Worm (Caenorhabditis elegans) whole organism, young adult: ENCODE results near the gene crn-4.

Source experiments
- ceh-27 ChIP-seq: fragments of 200-800 bp; sonication (Bioruptor generic); optimal IDR thresholded peaks from 2 replicates; lab custom pipeline; 2018; ENCODE audit warnings: mild to moderate bottlenecking, missing genetic modification characterization, moderate library complexity, missing compliant biosample characterization
- dpl-1 ChIP-seq: fragments of 150-350 bp; optimal IDR thresholded peaks from 2 replicates; lab custom pipeline; 2014; ENCODE audit warnings: missing biosample characterization, missing genetic modification reagents, missing genetic modification characterization
- him-1 ChIP-seq: sonication (generic microtip); optimal IDR thresholded peaks from 2 replicates; lab custom pipeline; 2016; ENCODE audit warnings: missing genotype, missing genetic modification reagents, missing genetic modification characterization, missing compliant biosample characterization
- hrde-1 ChIP-seq: sonication (generic microtip); optimal IDR thresholded peaks from 2 replicates; lab custom pipeline; 2016; ENCODE audit warnings: missing genetic modification characterization, mild to moderate bottlenecking, missing compliant biosample characterization, moderate library complexity, missing genotype, missing genetic modification reagents, borderline replicate concordance
- let-607 ChIP-seq, 2 experiments: fragments of 200-800 bp in 1 of 2; sonication (Bioruptor generic) in 1 of 2; sonication (generic microtip) in 1 of 2; optimal IDR thresholded peaks; 2 replicates each; lab custom pipeline; 2016 to 2018; ENCODE audit warnings: mild to moderate bottlenecking in 2 of 2, missing compliant biosample characterization in 2 of 2, missing genetic modification characterization in 2 of 2, moderate library complexity in 2 of 2, missing genotype in 1 of 2
- lin-54 ChIP-seq: fragments of 200-800 bp; sonication (Bioruptor generic); optimal IDR thresholded peaks from 2 replicates; lab custom pipeline; 2018; ENCODE audit warnings: mild to moderate bottlenecking, missing genetic modification characterization, missing compliant biosample characterization
- nhr-80 ChIP-seq: sonication (generic microtip); optimal IDR thresholded peaks from 2 replicates; lab custom pipeline; 2016; ENCODE audit warnings: missing genetic modification characterization, missing compliant biosample characterization
- pha-4 ChIP-seq: fragments of 150-350 bp; sonication (generic microtip); optimal IDR thresholded peaks from 2 replicates; lab custom pipeline; 2014; ENCODE audit warnings: missing biosample characterization, missing genetic modification reagents, missing genetic modification characterization
- rpc-1 ChIP-seq, 2 experiments: fragments of 150-350 bp in 1 of 2; sonication (generic microtip) in 1 of 2; optimal IDR thresholded peaks; 2 replicates each; lab custom pipeline; 2014 to 2018; ENCODE audit warnings: missing biosample characterization in 1 of 2, missing genetic modification characterization in 1 of 2, missing genetic modification reagents in 1 of 2, missing genotype in 1 of 2
- tbp1 ChIP-seq: fragments of 200-800 bp; sonication (Bioruptor generic); optimal IDR thresholded peaks from 2 replicates; lab custom pipeline; 2018; ENCODE audit warnings: mild to moderate bottlenecking, missing genetic modification characterization, missing compliant biosample characterization
- unc-62 ChIP-seq: fragments of 150-350 bp; optimal IDR thresholded peaks from 2 replicates; lab custom pipeline; 2014; ENCODE audit warnings: missing biosample characterization, missing genetic modification reagents, missing genetic modification characterization
- ztf-25 ChIP-seq: fragments of 200-800 bp; sonication (Bioruptor generic); IDR thresholded peaks from 2 replicates; pipeline ENCODE4 v1.3.6; 2022; ENCODE audit warnings: missing genetic modification reagents, missing genetic modification characterization, missing compliant biosample characterization
- ztf-28 ChIP-seq: fragments of 200-800 bp; sonication (Bioruptor generic); IDR thresholded peaks from 2 replicates; pipeline ENCODE4 v1.3.6; 2022; ENCODE audit warnings: missing genetic modification reagents, missing genetic modification characterization, missing compliant biosample characterization

- TF ChIP-seq ztf-25 (no peak), ceh-27 (GFP tag; lab: Kevin White, UChicago) (no peak), tbp1 (GFP tag; lab: Kevin White, UChicago) (no peak), unc-62 (GFP tag; lab: Kevin White, UChicago) (no peak), pha-4 (tag; lab: Kevin White, UChicago) (no peak), let-607 (tag; optimal IDR thresholded peaks at IDR 0.05; lab: Kevin White, UChicago) (no peak), hrde-1 (no peak), lin-54 (no peak), rpc-1 (optimal IDR thresholded peaks at IDR 0.05; lab: Kevin White, UChicago) (no peak), rpc-1 (tag; optimal IDR thresholded peaks at IDR 0.05; lab: Kevin White, UChicago) (no peak), ztf-28 (GFP tag; lab: Robert Waterston, UW) (no peak), nhr-80 (tag; lab: Kevin White, UChicago) (no peak), dpl-1 (GFP tag; lab: Kevin White, UChicago) (no peak), him-1 (tag; lab: Kevin White, UChicago) (no peak)
Observed at ce11 chrX:2294198-2294800, 36.4 kb upstream of the crn-4 start, which contains the start of gene T10H10.2.
